Fruit fly (Drosophila melanogaster): Measurements from ENCODE around the gene CG10958.

The CG10958 gene

DNA sequence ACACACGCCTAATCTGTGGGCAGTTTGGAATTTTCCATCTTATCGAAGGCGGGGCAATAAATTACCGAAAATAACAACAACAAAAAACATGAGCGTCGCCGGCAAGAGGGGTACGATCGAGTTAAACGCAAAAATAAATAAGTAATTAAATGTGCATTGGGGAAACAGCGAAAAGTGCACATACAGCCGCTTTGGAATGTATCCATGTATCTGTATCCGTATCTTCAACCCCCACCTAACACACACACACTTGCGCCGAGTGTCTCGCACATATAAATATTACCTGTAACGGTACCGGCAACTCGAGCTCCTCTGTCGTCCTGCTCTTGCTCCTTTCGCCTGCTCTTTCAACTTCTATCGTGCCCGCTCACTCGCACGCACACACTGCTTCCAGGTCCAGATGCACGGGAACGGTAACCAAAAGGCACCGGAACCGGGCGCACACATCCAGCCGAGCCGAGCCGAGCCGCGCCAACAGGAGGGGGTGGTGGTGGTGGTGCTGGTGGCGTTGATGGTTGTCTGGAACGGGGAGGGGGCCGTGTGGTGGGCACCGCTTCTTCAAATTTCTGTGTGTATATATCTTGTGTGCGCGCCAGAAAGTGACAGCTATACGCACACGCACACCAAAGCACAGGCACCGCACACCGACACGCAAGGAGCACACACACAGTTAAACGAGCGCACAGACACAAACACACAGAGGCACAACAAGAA lies 9.4 kb downstream of the CG10958 start:
- TF ChIP-seq CTCF (optimal IDR thresholded peaks at IDR 0.05), result no peak
- no peak for TF ChIP-seq CG8478 (optimal IDR thresholded peaks at IDR 0.05)

DNA sequence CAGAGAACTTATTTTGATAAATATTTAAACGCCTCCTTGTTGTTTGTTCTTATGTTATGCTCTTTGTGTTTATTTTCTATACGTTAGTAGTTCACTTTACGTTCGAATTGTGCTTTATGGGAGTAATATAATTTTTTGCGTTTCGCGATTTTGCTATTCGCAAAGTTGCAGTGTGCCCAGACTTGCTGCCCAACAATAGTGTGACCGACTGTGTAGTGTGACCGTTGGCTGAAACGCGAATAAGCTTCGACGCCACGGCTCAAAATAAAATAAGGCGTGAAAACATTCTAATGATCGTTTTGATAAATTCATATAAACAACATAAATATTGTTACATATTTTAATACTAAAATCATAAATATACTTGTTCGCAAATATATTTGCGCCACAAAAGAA lies 10.0 kb downstream of the CG10958 start, which contains the start of gene Smox:
Gene Smox (minus strand): TSS at position 213 of the 396 bp plus-strand sequence.
- TF ChIP-seq CG8478 (optimal IDR thresholded peaks at IDR 0.05) (no peak), CTCF (optimal IDR thresholded peaks at IDR 0.05) (peak in 1 of 2 experiments; percentile 10)

DNA sequence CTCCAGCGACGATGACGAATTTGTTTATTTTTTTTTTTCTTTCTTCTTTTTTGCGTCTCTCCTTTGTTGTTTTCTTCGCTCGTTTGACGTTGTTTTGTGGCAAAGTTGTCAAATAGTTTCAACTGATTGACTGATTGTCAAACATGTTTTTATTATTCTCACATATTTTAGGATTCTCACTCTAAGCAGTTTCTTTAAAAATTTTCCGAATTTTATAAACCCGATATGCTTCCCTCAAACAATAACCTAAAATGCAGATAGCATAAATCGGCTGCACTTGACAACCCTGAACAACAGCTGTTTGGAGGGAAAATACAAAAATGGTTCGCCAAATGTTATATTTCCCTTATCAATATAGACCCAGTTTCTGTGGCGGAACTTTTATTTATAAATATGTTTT lies 11.5 kb downstream of the CG10958 start, which contains the start of gene CG17982:
Gene CG17982 (minus strand): TSS at position 299 of the 400 bp plus-strand sequence.
- TF ChIP-seq CG8478 (optimal IDR thresholded peaks at IDR 0.05) (no peak), CTCF (optimal IDR thresholded peaks at IDR 0.05) (no peak)

- TF ChIP-seq CG8478 (optimal IDR thresholded peaks at IDR 0.05) (no peak), CTCF (optimal IDR thresholded peaks at IDR 0.05) (no peak)
These were observed 13.5 kb downstream of the CG10958 start, which contains the start of the genes alpha-PheRS and CG2129 for dm6 chrX:8145501-8146157. alpha-PheRS (minus strand) TSS chrX:8145602. CG2129 (plus strand) TSS chrX:8145839.

dm6 chrX:8147649-8148048 lies 15.6 kb downstream of the CG10958 start, which contains the start of gene CG15336:
CG15336 (plus strand) TSS chrX:8147949.
- TF ChIP-seq CTCF (optimal IDR thresholded peaks at IDR 0.05), result no peak
- TF ChIP-seq CG8478 (optimal IDR thresholded peaks at IDR 0.05), result no peak

DNA sequence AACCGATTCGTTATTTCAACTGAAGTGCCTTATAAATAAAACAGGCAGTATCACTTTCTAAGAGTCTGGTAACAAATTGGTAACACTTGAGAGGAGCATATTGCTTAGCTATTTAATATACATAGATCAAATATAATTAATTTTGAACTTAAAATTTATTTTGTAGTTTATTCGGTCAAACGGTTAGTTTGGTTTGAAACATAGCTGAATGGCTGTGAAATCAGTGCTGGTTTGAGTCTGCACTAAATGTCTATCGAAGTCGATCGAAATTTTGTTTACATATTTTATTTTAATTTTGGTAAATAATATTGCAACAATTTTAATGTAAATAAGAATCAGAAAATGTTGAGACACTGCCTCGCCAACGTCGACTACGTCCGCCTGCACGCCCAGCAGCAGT lies 16.5 kb downstream of the CG10958 start, which contains the start of gene CG10959:
Gene CG10959 (plus strand): TSS at position 228 of the 400 bp plus-strand sequence.
- TF ChIP-seq CG8478 (optimal IDR thresholded peaks at IDR 0.05) (no peak), CTCF (optimal IDR thresholded peaks at IDR 0.05) (no peak)

DNA sequence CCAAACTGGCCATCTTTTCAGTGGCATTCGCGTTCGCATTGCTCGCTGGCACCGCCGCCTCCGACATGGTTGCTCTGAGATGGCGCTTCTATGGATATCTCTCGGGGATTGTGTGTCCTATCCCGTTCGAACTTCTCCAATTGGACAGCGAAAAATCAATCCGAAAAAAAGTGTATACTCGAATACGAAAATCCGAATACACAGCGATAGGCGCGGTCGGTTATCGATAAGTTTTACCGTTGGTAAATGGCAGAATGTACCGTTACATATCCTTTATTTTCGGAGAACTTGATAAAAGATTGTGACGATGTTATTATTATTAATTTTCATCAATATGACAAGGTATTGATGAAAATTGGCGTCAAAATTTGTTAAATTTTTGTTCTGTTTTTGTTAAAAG lies 20.0 kb downstream of the CG10958 start, which contains the start of gene Gbeta5:
Gene Gbeta5 (minus strand): TSS at position 199 of the 400 bp plus-strand sequence.
- no peak for TF ChIP-seq CTCF (optimal IDR thresholded peaks at IDR 0.05)
- TF ChIP-seq CG8478 (optimal IDR thresholded peaks at IDR 0.05), result no peak

dm6 chrX:8152718-8153117 lies 20.6 kb downstream of the CG10958 start, which contains the start of gene CG18262:
CG18262 (plus strand) TSS chrX:8152948.
- TF ChIP-seq CG8478 (optimal IDR thresholded peaks at IDR 0.05) (no peak), CTCF (optimal IDR thresholded peaks at IDR 0.05) (no peak)

DNA sequence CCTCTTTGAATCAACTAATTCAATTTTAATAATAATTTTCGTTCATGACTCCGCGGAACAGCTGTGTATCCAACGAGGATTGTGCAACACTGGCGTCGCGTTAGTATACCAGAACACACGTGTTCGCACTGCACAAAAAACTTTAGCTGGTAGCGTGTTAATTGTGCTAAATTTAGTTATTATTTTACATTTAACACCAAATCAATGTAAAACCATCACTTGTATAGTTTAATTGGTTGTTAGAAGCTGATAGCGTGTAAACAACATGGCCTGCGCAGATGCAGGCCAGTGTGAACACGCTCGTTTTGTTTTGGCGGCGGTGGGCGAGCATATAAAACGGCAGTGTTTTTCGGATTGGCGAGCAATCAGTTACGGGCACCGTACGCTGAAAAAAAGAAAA lies 25.2 kb downstream of the CG10958 start, which contains the start of the genes Traf6 and GIIIspla2:
Gene Traf6 (minus strand): TSS at position 93 of the 400 bp plus-strand sequence.
Gene GIIIspla2 (plus strand): TSS at position 335 of the 400 bp plus-strand sequence.
- TF ChIP-seq CG8478 (optimal IDR thresholded peaks at IDR 0.05), result no peak
- no peak for TF ChIP-seq CTCF (optimal IDR thresholded peaks at IDR 0.05)

DNA sequence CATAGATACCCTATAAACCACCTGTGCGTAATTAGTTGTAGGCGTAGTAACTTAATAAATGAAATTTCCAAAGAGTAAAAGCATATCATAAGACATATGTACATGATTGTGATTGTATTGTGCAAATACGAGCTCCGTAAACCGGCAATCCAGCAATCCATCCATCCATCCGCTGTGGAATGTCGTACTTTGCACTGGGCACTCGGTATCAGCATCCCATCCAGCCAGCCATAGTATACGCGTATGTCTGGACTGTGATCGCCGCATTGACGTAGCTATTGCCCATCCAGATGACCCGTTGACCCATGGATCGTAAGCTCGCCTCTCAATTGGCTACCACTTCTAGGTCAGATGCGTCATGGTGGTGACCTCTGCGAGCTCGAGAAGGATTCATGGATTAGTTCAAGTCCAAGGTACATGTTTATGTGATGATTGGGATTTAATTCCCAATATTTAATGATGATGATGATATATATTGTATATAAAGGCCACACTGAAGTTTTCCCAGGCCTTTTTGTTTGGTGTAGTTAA lies 26.9 kb downstream of the CG10958 start:
- TF ChIP-seq CG8478 (optimal IDR thresholded peaks at IDR 0.05) (no peak), CTCF (optimal IDR thresholded peaks at IDR 0.05) (no peak)

- no peak for TF ChIP-seq CTCF (optimal IDR thresholded peaks at IDR 0.05)
- no peak for TF ChIP-seq CG8478 (optimal IDR thresholded peaks at IDR 0.05)
These were observed 27.7 kb downstream of the CG10958 start, which contains the start of gene CG15337 for dm6 chrX:8159754-8160153. CG15337 (plus strand) TSS chrX:8160054.

dm6 chrX:8162692-8163091 lies 30.6 kb downstream of the CG10958 start, which contains the start of gene CG10761:
CG10761 (minus strand) TSS chrX:8162792.
- no peak for TF ChIP-seq CTCF (optimal IDR thresholded peaks at IDR 0.05)
- no peak for TF ChIP-seq CG8478 (optimal IDR thresholded peaks at IDR 0.05)

dm6 chrX:8163452-8163851 lies 31.4 kb downstream of the CG10958 start:
- TF ChIP-seq CTCF (optimal IDR thresholded peaks at IDR 0.05), result no peak
- no peak for TF ChIP-seq CG8478 (optimal IDR thresholded peaks at IDR 0.05)

dm6 chrX:8165608-8166007 lies 33.5 kb downstream of the CG10958 start, which contains the start of gene Or7a:
Or7a (minus strand) TSS chrX:8165708.
- TF ChIP-seq CTCF (optimal IDR thresholded peaks at IDR 0.05) (no peak), CG8478 (optimal IDR thresholded peaks at IDR 0.05) (no peak)

- TF ChIP-seq CG8478 (optimal IDR thresholded peaks at IDR 0.05), result no peak
- TF ChIP-seq CTCF (optimal IDR thresholded peaks at IDR 0.05), result no peak
These were observed 38.1 kb downstream of the CG10958 start, which contains the start of gene CG2278 for dm6 chrX:8170166-8170565. CG2278 (minus strand) TSS chrX:8170266.

Data from S2 (cell line).